Worm (Caenorhabditis elegans) whole organism, L2 larva: ENCODE results near the gene dcr-1.

Experiments used
- C34F6.9 ChIP-seq: fragments of 150-350 bp; optimal IDR thresholded peaks from 2 replicates; lab custom pipeline; 2014; ENCODE audit warnings: missing biosample characterization, missing genetic modification characterization
- R02D3.7 ChIP-seq: fragments of 150-350 bp; optimal IDR thresholded peaks from 2 replicates; lab custom pipeline; 2014; ENCODE audit warnings: missing biosample characterization, missing genetic modification characterization
- Y55F3AM.14 ChIP-seq: fragments of 200-800 bp; sonication (Bioruptor generic); optimal IDR thresholded peaks from 2 replicates; lab custom pipeline; 2018; ENCODE audit warnings: mild to moderate bottlenecking, missing genetic modification characterization, missing compliant biosample characterization
- ZK546.5 ChIP-seq: sonication (generic microtip); optimal IDR thresholded peaks from 2 replicates; lab custom pipeline; 2017; ENCODE audit warnings: missing biosample characterization, missing genetic modification characterization
- alr-1 ChIP-seq: fragments of 150-350 bp; optimal IDR thresholded peaks from 2 replicates; lab custom pipeline; 2014; ENCODE audit warnings: missing biosample characterization, missing genetic modification characterization
- aly-2 ChIP-seq: fragments of 150-350 bp; optimal IDR thresholded peaks from 2 replicates; lab custom pipeline; 2014; ENCODE audit warnings: missing biosample characterization, missing genetic modification characterization
- ama-1 ChIP-seq: fragments of 150-350 bp; optimal IDR thresholded peaks from 2 replicates; lab custom pipeline; 2018; ENCODE audit warnings: inconsistent platforms
- blmp-1 ChIP-seq: sonication (generic microtip); optimal IDR thresholded peaks from 2 replicates; lab custom pipeline; 2017; ENCODE audit warnings: missing genetic modification characterization, mild to moderate bottlenecking, missing compliant biosample characterization, antibody characterized with exemption, moderate library complexity; ENCODE audit not compliant: insufficient read depth
- ceh-16 ChIP-seq: fragments of 150-350 bp; optimal IDR thresholded peaks from 2 replicates; lab custom pipeline; 2014; ENCODE audit warnings: missing biosample characterization, missing genetic modification characterization
- crh-2 ChIP-seq: sonication (generic microtip); optimal IDR thresholded peaks from 2 replicates; lab custom pipeline; 2017; ENCODE audit warnings: missing biosample characterization, missing genetic modification characterization
- dmd-4 ChIP-seq: sonication (generic microtip); optimal IDR thresholded peaks from 2 replicates; lab custom pipeline; 2017; ENCODE audit warnings: missing biosample characterization, missing genetic modification characterization
- elt-1 ChIP-seq: fragments of 150-350 bp; optimal IDR thresholded peaks from 2 replicates; lab custom pipeline; 2014; ENCODE audit warnings: missing biosample characterization, missing genetic modification characterization
- gmeb-1 ChIP-seq: fragments of 150-350 bp; optimal IDR thresholded peaks from 2 replicates; lab custom pipeline; 2014; ENCODE audit warnings: missing biosample characterization, missing genetic modification characterization
- lin-11 ChIP-seq: fragments of 150-350 bp; sonication (generic microtip); optimal IDR thresholded peaks from 2 replicates; lab custom pipeline; 2014; ENCODE audit warnings: missing biosample characterization, missing genetic modification characterization, inconsistent platforms, mixed read lengths
- lin-13 ChIP-seq: fragments of 150-350 bp; optimal IDR thresholded peaks from 2 replicates; lab custom pipeline; 2014; ENCODE audit warnings: missing biosample characterization, missing genetic modification reagents, missing genetic modification characterization
- mab-5 ChIP-seq: fragments of 150-350 bp; optimal IDR thresholded peaks from 2 replicates; lab custom pipeline; 2014; ENCODE audit warnings: missing biosample characterization, missing genetic modification characterization
- mbf-1 ChIP-seq: sonication (generic microtip); optimal IDR thresholded peaks from 2 replicates; lab custom pipeline; 2017; ENCODE audit warnings: missing biosample characterization, missing genetic modification characterization
- mdl-1 ChIP-seq, 2 experiments: fragments of 150-350 bp in 1 of 2; sonication (generic microtip) in 1 of 2; optimal IDR thresholded peaks; 2 replicates each; lab custom pipeline; 2017; ENCODE audit warnings: missing biosample characterization in 2 of 2, missing genetic modification characterization in 2 of 2
- nhr-10 ChIP-seq: sonication (generic microtip); optimal IDR thresholded peaks from 2 replicates; lab custom pipeline; 2017; ENCODE audit warnings: missing biosample characterization, missing genetic modification characterization
- nhr-11 ChIP-seq: fragments of 150-350 bp; optimal IDR thresholded peaks from 2 replicates; lab custom pipeline; 2014; ENCODE audit warnings: missing biosample characterization, missing genetic modification characterization
- nhr-12 ChIP-seq: fragments of 150-350 bp; optimal IDR thresholded peaks from 2 replicates; lab custom pipeline; 2014; ENCODE audit warnings: missing biosample characterization, missing genetic modification characterization
- nhr-129 ChIP-seq: fragments of 150-350 bp; optimal IDR thresholded peaks from 2 replicates; lab custom pipeline; 2014; ENCODE audit warnings: missing biosample characterization, missing genetic modification characterization
- nhr-21 ChIP-seq: fragments of 150-350 bp; optimal IDR thresholded peaks from 2 replicates; lab custom pipeline; 2014; ENCODE audit warnings: missing biosample characterization, missing genetic modification characterization
- nhr-23 ChIP-seq: fragments of 150-350 bp; optimal IDR thresholded peaks from 2 replicates; lab custom pipeline; 2014; ENCODE audit warnings: missing biosample characterization, missing genetic modification reagents, missing genetic modification characterization
- nhr-237 ChIP-seq: fragments of 150-350 bp; optimal IDR thresholded peaks from 2 replicates; lab custom pipeline; 2014; ENCODE audit warnings: missing biosample characterization, missing genetic modification characterization
- nhr-25 ChIP-seq: fragments of 150-350 bp; sonication (generic microtip); optimal IDR thresholded peaks from 3 replicates; lab custom pipeline; 2014; ENCODE audit warnings: missing biosample characterization, missing genetic modification characterization
- peb-1 ChIP-seq: fragments of 150-350 bp; optimal IDR thresholded peaks from 2 replicates; lab custom pipeline; 2014; ENCODE audit warnings: missing biosample characterization, missing genetic modification characterization
- skn-1 ChIP-seq: sonication (generic microtip); optimal IDR thresholded peaks from 2 replicates; lab custom pipeline; 2017; ENCODE audit warnings: missing biosample characterization, missing genetic modification characterization
- sma-3 ChIP-seq: sonication (generic microtip); optimal IDR thresholded peaks from 2 replicates; lab custom pipeline; 2016; ENCODE audit warnings: missing genetic modification reagents, missing genetic modification characterization, missing compliant biosample characterization
- sma-9 ChIP-seq, 2 experiments: fragments of 150-350 bp in 1 of 2; sonication (generic microtip) in 1 of 2; optimal IDR thresholded peaks; 2 replicates each; lab custom pipeline; 2014 to 2016; ENCODE audit warnings: missing genetic modification characterization in 2 of 2, mild to moderate bottlenecking in 1 of 2, missing biosample characterization in 1 of 2, missing compliant biosample characterization in 1 of 2, missing genetic modification reagents in 1 of 2, moderate library complexity in 1 of 2
- snpc-4 ChIP-seq: fragments of 150-350 bp; optimal IDR thresholded peaks from 2 replicates; lab custom pipeline; 2014; ENCODE audit warnings: missing biosample characterization, missing genetic modification characterization
- unc-39 ChIP-seq: fragments of 150-350 bp; optimal IDR thresholded peaks from 2 replicates; lab custom pipeline; 2014; ENCODE audit warnings: missing biosample characterization, missing genetic modification characterization
- unc-55 ChIP-seq: fragments of 150-350 bp; sonication (generic microtip); optimal IDR thresholded peaks from 3 replicates; lab custom pipeline; 2014; ENCODE audit warnings: missing biosample characterization, missing genetic modification reagents, missing genetic modification characterization
- unc-62 ChIP-seq: fragments of 150-350 bp; optimal IDR thresholded peaks from 2 replicates; lab custom pipeline; 2014; ENCODE audit warnings: missing biosample characterization, missing genetic modification reagents, missing genetic modification characterization
- zag-1 ChIP-seq: fragments of 150-350 bp; optimal IDR thresholded peaks from 2 replicates; lab custom pipeline; 2014; ENCODE audit warnings: missing biosample characterization, missing genetic modification characterization
- ztf-11 ChIP-seq: sonication (generic microtip); optimal IDR thresholded peaks from 2 replicates; lab custom pipeline; 2017; ENCODE audit warnings: missing biosample characterization, missing genetic modification characterization

The dcr-1 gene

ce11 chrIII:8042775-8043174, 37.3 kb downstream of the dcr-1 start, which contains the start of gene K12H4.6:
Gene K12H4.6 (minus strand): TSS chrIII:8042875.
- TF ChIP-seq sma-3 (GFP tag; lab: Kevin White, UChicago), result no peak

ce11 chrIII:8037941-8038340, 42.1 kb downstream of the dcr-1 start, which contains the start of gene dpf-6:
Gene dpf-6 (plus strand): TSS chrIII:8038241.
- no peak for TF ChIP-seq mab-5
- TF ChIP-seq gmeb-1 (tag; lab: Kevin White, UChicago), result no peak
- no peak for TF ChIP-seq nhr-237 (tag; lab: Kevin White, UChicago)
- TF ChIP-seq ama-1, result no peak
- no peak for TF ChIP-seq ztf-11 (tag; lab: Kevin White, UChicago)
- TF ChIP-seq lin-11 (tag; lab: Kevin White, UChicago), result no peak
- TF ChIP-seq nhr-12 (tag; lab: Kevin White, UChicago), result no peak
- TF ChIP-seq skn-1, result no peak
- no peak for TF ChIP-seq nhr-21 (tag; lab: Kevin White, UChicago)
- no peak for TF ChIP-seq mdl-1 (tag; optimal IDR thresholded peaks at IDR 0.05; lab: Kevin White, UChicago)
- TF ChIP-seq dmd-4 (tag; lab: Kevin White, UChicago), result no peak
- no peak for TF ChIP-seq blmp-1
- no peak for TF ChIP-seq ZK546.5 (tag; lab: Kevin White, UChicago)
- TF ChIP-seq alr-1, result no peak
- TF ChIP-seq mbf-1 (tag; lab: Kevin White, UChicago), result no peak
- TF ChIP-seq, all 48 proteins: peak for 0

ce11 chrIII:8036497-8036896, 43.6 kb downstream of the dcr-1 start:
- TF ChIP-seq blmp-1 (peak; percentile 2), nhr-25 (tag; lab: Kevin White, UChicago) (no peak), lin-11 (tag; lab: Kevin White, UChicago) (no peak), sma-9 (GFP tag; optimal IDR thresholded peaks at IDR 0.05; lab: Kevin White, UChicago) (peak; percentile 58), sma-9 (tag; optimal IDR thresholded peaks at IDR 0.05; lab: Kevin White, UChicago) (no peak), unc-62 (no peak), nhr-129 (tag; lab: Kevin White, UChicago) (no peak), sma-3 (GFP tag; lab: Kevin White, UChicago) (no peak), ama-1 (no peak), zag-1 (tag; lab: Kevin White, UChicago) (no peak)
- TF ChIP-seq, all 48 proteins: peak for 2

- TF ChIP-seq sma-9 (GFP tag; optimal IDR thresholded peaks at IDR 0.05; lab: Kevin White, UChicago) (peak; percentile 19), sma-9 (tag; optimal IDR thresholded peaks at IDR 0.05; lab: Kevin White, UChicago) (no peak), blmp-1 (no peak), aly-2 (tag; lab: Kevin White, UChicago) (no peak), skn-1 (no peak), elt-1 (tag; lab: Kevin White, UChicago) (no peak), crh-2 (no peak), nhr-25 (tag; lab: Kevin White, UChicago) (peak; percentile 26)
Observed at ce11 chrIII:8036050-8036449, 44.0 kb downstream of the dcr-1 start.

- TF ChIP-seq sma-3 (GFP tag; lab: Kevin White, UChicago), result no peak
Observed at ce11 chrIII:8033534-8033933, 46.5 kb downstream of the dcr-1 start, which contains the start of gene F44B9.10. Gene F44B9.10 (minus strand): TSS chrIII:8033634.

ce11 chrIII:8030963-8031362, 49.1 kb downstream of the dcr-1 start, which contains the start of gene F44B9.9:
Gene F44B9.9 (minus strand): TSS chrIII:8031063.
- TF ChIP-seq lin-13 (GFP tag; lab: Kevin White, UChicago), result no peak
- no peak for TF ChIP-seq nhr-21 (tag; lab: Kevin White, UChicago)
- no peak for TF ChIP-seq nhr-25 (tag; lab: Kevin White, UChicago)
- no peak for TF ChIP-seq peb-1 (tag; lab: Kevin White, UChicago)
- TF ChIP-seq unc-62, result no peak
- TF ChIP-seq nhr-23 (tag; lab: Kevin White, UChicago), result no peak
- no peak for TF ChIP-seq ama-1
- TF ChIP-seq R02D3.7 (tag; lab: Kevin White, UChicago), result no peak
- TF ChIP-seq sma-3 (GFP tag; lab: Kevin White, UChicago), result no peak
- TF ChIP-seq C34F6.9, result no peak
- TF ChIP-seq nhr-11 (tag; lab: Kevin White, UChicago), result no peak
- TF ChIP-seq Y55F3AM.14 (GFP tag; lab: Kevin White, UChicago), result no peak
- TF ChIP-seq snpc-4, result no peak
- TF ChIP-seq unc-39 (tag; lab: Kevin White, UChicago), result no peak
- no peak for TF ChIP-seq mdl-1 (tag; optimal IDR thresholded peaks at IDR 0.05; lab: Kevin White, UChicago)
- no peak for TF ChIP-seq unc-55 (GFP tag; lab: Kevin White, UChicago)
- no peak for TF ChIP-seq nhr-10 (tag; lab: Kevin White, UChicago)
- TF ChIP-seq blmp-1, result no peak
- no peak for TF ChIP-seq ceh-16 (tag; lab: Kevin White, UChicago)
